Worm (Caenorhabditis elegans) whole organism, midembryonic: ENCODE measurements around the gene M01B2.8.

Experiments
- cog-1 ChIP-seq: sonication (generic microtip); optimal IDR thresholded peaks from 2 replicates; lab custom pipeline; 2016; ENCODE audit warnings: missing genetic modification characterization, missing compliant biosample characterization
- flt-1 ChIP-seq: fragments of 200-800 bp; sonication (Bioruptor generic); IDR thresholded peaks from 2 replicates; pipeline ENCODE4 v1.3.6; 2022; ENCODE audit warnings: missing genetic modification characterization, missing compliant biosample characterization
- med-1 ChIP-seq: sonication (generic microtip); optimal IDR thresholded peaks from 2 replicates; lab custom pipeline; 2017; ENCODE audit warnings: missing genetic modification characterization, mild to moderate bottlenecking, missing compliant biosample characterization, antibody characterized with exemption, missing genetic modification reagents; ENCODE audit not compliant: insufficient read depth
- ref-1 ChIP-seq: fragments of 200-800 bp; sonication (Bioruptor generic); conservative IDR thresholded peaks from 2 replicates; pipeline ENCODE4 v1.3.6; 2022; ENCODE audit warnings: missing genetic modification reagents, missing genetic modification characterization, missing compliant biosample characterization
- tab-1 ChIP-seq: fragments of 200-800 bp; sonication (Bioruptor generic); IDR thresholded peaks from 2 replicates; pipeline ENCODE4 v1.3.6; 2022; ENCODE audit warnings: missing genetic modification characterization, missing compliant biosample characterization
- ztf-29 ChIP-seq: fragments of 200-800 bp; sonication (Bioruptor generic); IDR thresholded peaks from 2 replicates; pipeline ENCODE4 v1.3.6; 2022; ENCODE audit warnings: missing genetic modification reagents, missing genetic modification characterization, missing compliant biosample characterization

DNA sequence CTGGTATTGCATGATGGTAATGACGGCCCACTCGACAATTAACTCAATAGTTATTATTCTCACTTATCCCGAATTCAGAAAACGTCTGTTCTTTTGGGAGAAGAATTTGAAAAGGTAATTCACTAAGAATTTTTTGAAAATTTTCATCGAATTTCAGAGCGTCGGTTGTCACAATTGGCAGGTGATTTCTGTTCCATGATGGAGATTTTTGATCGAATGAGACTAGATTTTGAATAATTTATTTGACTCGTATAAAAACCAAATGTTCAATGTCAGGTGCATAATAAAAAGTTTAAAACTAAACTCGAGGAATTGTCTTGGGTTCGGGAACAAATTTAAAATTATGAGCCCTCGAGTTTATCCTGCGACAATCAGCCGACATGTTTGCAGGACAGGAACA, 43.3 kb upstream of the M01B2.8 start, which contains the start of gene sri-25:
- TF ChIP-seq tab-1 (no peak), ztf-29 (GFP tag; lab: Robert Waterston, UW) (no peak), ref-1 (no peak), flt-1 (no peak), med-1 (GFP tag; lab: Kevin White, UChicago) (no peak), cog-1 (tag; lab: Kevin White, UChicago) (no peak)
